Fruit fly (Drosophila melanogaster): ENCODE measurements around the gene CG6333.

The CG6333 gene

dm6 chr3L:17433555-17433954 lies 52.5 kb downstream of the CG6333 start, which contains the start of the genes Coq4 and CG32176 (continued):
- peak; percentile 88 for TF ChIP-seq CG7271 (tag; optimal IDR thresholded peaks at IDR 0.05)
- TF ChIP-seq dati (GFP tag; IDR thresholded peaks at IDR 0.05): peak; percentile 92
- peak; percentile 69 for TF ChIP-seq CG16813 (GFP tag; IDR thresholded peaks at IDR 0.05; ENCODE audit: partially characterized antibody)
- TF ChIP-seq CG31365 (tag; optimal IDR thresholded peaks at IDR 0.05): peak; percentile 85
- peak; percentile 98 for TF ChIP-seq gro (GFP tag; optimal IDR thresholded peaks at IDR 0.05)
- peak; percentile 97 for TF ChIP-seq CG1233 (GFP tag; optimal IDR thresholded peaks at IDR 0.05)
- TF ChIP-seq Xrp1 (GFP tag; IDR thresholded peaks at IDR 0.05): peak; percentile 99
- peak; percentile 99 for TF ChIP-seq tin (GFP tag; optimal IDR thresholded peaks at IDR 0.05)
- peak; percentile 96 for TF ChIP-seq sug (tag; optimal IDR thresholded peaks at IDR 0.05)
- TF ChIP-seq CG10209 (GFP tag; optimal IDR thresholded peaks at IDR 0.05): peak; percentile 97
- TF ChIP-seq zen2 (GFP tag; IDR thresholded peaks at IDR 0.05; ENCODE audit: partially characterized antibody): no peak; the same call in 2 of the 3 replicates
- TF ChIP-seq caup (GFP tag; optimal IDR thresholded peaks at IDR 0.05; ENCODE audit: severe bottlenecking): peak; percentile 96
- TF ChIP-seq prd (optimal IDR thresholded peaks at IDR 0.05): no peak
- peak; percentile 99 for TF ChIP-seq prd (GFP tag; IDR thresholded peaks at IDR 0.05)
- peak; percentile 88 for TF ChIP-seq ac (GFP tag; optimal IDR thresholded peaks at IDR 0.05)
- TF ChIP-seq wor (GFP tag; IDR thresholded peaks at IDR 0.05): peak; percentile 93
- TF ChIP-seq Antp (GFP tag; optimal IDR thresholded peaks at IDR 0.05): peak; percentile 98
- peak; percentile 98 for TF ChIP-seq E2f1 (GFP tag; IDR thresholded peaks at IDR 0.05)
- peak; percentile 98 for TF ChIP-seq NC2β (GFP tag; optimal IDR thresholded peaks at IDR 0.05)
- TF ChIP-seq CG30431 (GFP tag; optimal IDR thresholded peaks at IDR 0.05): peak; percentile 97
- TF ChIP-seq HmgD (GFP tag; optimal IDR thresholded peaks at IDR 0.05): peak; percentile 96
- TF ChIP-seq CG18619 (GFP tag; optimal IDR thresholded peaks at IDR 0.05): peak; percentile 96
- peak; percentile 93 for TF ChIP-seq CG34376 (GFP tag; optimal IDR thresholded peaks at IDR 0.05)
- TF ChIP-seq ttk (GFP tag; IDR thresholded peaks at IDR 0.05): peak; percentile 97
- no peak for TF ChIP-seq br (optimal IDR thresholded peaks at IDR 0.05)
- peak; percentile 98 for TF ChIP-seq NfI (GFP tag; optimal IDR thresholded peaks at IDR 0.05)
- TF ChIP-seq sc (optimal IDR thresholded peaks at IDR 0.05): no peak
- peak; percentile 95 for TF ChIP-seq sc (GFP tag; optimal IDR thresholded peaks at IDR 0.05)
- TF ChIP-seq ssp (GFP tag; IDR thresholded peaks at IDR 0.05): peak; percentile 92
- TF ChIP-seq zfh2 (GFP tag; optimal IDR thresholded peaks at IDR 0.05): peak; percentile 99
- peak; percentile 90 for TF ChIP-seq TFAM (GFP tag; optimal IDR thresholded peaks at IDR 0.05)
- TF ChIP-seq CG8359 (GFP tag; optimal IDR thresholded peaks at IDR 0.05; ENCODE audit: borderline replicate concordance): peak; percentile 90
- TF ChIP-seq HLH54F (GFP tag; optimal IDR thresholded peaks at IDR 0.05): peak; percentile 99
- peak; percentile 95 for TF ChIP-seq CG4328 (GFP tag; optimal IDR thresholded peaks at IDR 0.05)
- TF ChIP-seq CG12071 (GFP tag; optimal IDR thresholded peaks at IDR 0.05): peak; percentile 97
- TF ChIP-seq hkb (optimal IDR thresholded peaks at IDR 0.05): peak; percentile 46
- peak; percentile 97 for TF ChIP-seq hkb (GFP tag; IDR thresholded peaks at IDR 0.05)
- peak; percentile 97 for TF ChIP-seq stc (GFP tag; IDR thresholded peaks at IDR 0.05)
- TF ChIP-seq dimm (GFP tag; IDR thresholded peaks at IDR 0.05): peak; percentile 95
- TF ChIP-seq croc (GFP tag; conservative IDR thresholded peaks at IDR 0.05): peak; percentile 95
- TF ChIP-seq Gsc (GFP tag; IDR thresholded peaks at IDR 0.05): peak; percentile 93
- peak; percentile 47 for TF ChIP-seq Dref (GFP tag; IDR thresholded peaks at IDR 0.05)
- TF ChIP-seq Dad (GFP tag; optimal IDR thresholded peaks at IDR 0.05): peak; percentile 97
- TF ChIP-seq CG9876 (GFP tag; optimal IDR thresholded peaks at IDR 0.05): peak; percentile 97
- TF ChIP-seq Six4 (GFP tag; optimal IDR thresholded peaks at IDR 0.05): peak; percentile 98
- TF ChIP-seq CG13894 (tag; optimal IDR thresholded peaks at IDR 0.05): peak; percentile 96
- TF ChIP-seq schlank (tag; optimal IDR thresholded peaks at IDR 0.05): peak; percentile 97
- TF ChIP-seq Sry-β (GFP tag; optimal IDR thresholded peaks at IDR 0.05): peak; percentile 65
- TF ChIP-seq Med (GFP tag): peak; percentile 100
- peak in 1 of 2 experiments; percentile 32 for TF ChIP-seq tll (GFP tag; optimal IDR thresholded peaks at IDR 0.05)
- TF ChIP-seq lbe (GFP tag; optimal IDR thresholded peaks at IDR 0.05): peak; percentile 96
- TF ChIP-seq ems (GFP tag; optimal IDR thresholded peaks at IDR 0.05): peak; percentile 99

Data from whole organism, embryonic.